Worm (Caenorhabditis elegans) whole organism, young adult: ENCODE results near the gene B0563.8.
"Not testable (repeated sequence)": the region's sequence is repeated elsewhere in the genome, so short reads cannot be mapped to it uniquely, and the experiment has no call there.

Experiments
- B0019.2 ChIP-seq: fragments of 200-800 bp; sonication (Bioruptor generic); conservative IDR thresholded peaks from 2 replicates; pipeline ENCODE4 v1.3.6; 2022; ENCODE audit warnings: missing genetic modification reagents, missing genetic modification characterization, missing compliant biosample characterization
- B0035.1 ChIP-seq: sonication (generic microtip); optimal IDR thresholded peaks from 2 replicates; lab custom pipeline; 2016; ENCODE audit warnings: missing genetic modification characterization, mild to moderate bottlenecking, missing compliant biosample characterization, missing genotype, missing genetic modification reagents
- F39B2.1 ChIP-seq: fragments of 200-800 bp; sonication (Bioruptor generic); IDR thresholded peaks from 2 replicates; pipeline ENCODE4 v1.3.6; 2022; ENCODE audit warnings: missing genetic modification reagents, missing genetic modification characterization, missing compliant biosample characterization
- F55B11.4 ChIP-seq: sonication (generic microtip); optimal IDR thresholded peaks from 2 replicates; lab custom pipeline; 2016; ENCODE audit warnings: missing compliant biosample characterization, missing genetic modification characterization, borderline replicate concordance; ENCODE audit not compliant: insufficient read depth
- K11D2.4 ChIP-seq: fragments of 200-800 bp; sonication (Bioruptor generic); IDR thresholded peaks from 2 replicates; pipeline ENCODE4 v1.3.6; 2022; ENCODE audit warnings: missing genetic modification reagents, missing genetic modification characterization, missing compliant biosample characterization
- aptf-2 ChIP-seq: fragments of 200-800 bp; sonication (Bioruptor generic); conservative IDR thresholded peaks from 2 replicates; pipeline ENCODE4 v1.3.6; 2022; ENCODE audit warnings: missing genetic modification reagents, missing genetic modification characterization, missing compliant biosample characterization
- bed-2 ChIP-seq: fragments of 200-800 bp; sonication (Bioruptor generic); IDR thresholded peaks from 2 replicates; pipeline ENCODE4 v1.3.6; 2022; ENCODE audit warnings: missing genetic modification reagents, missing genetic modification characterization, missing compliant biosample characterization
- ceh-91 ChIP-seq: fragments of 200-800 bp; sonication (Bioruptor generic); IDR thresholded peaks from 2 replicates; pipeline ENCODE4 v1.3.6; 2022; ENCODE audit warnings: missing genetic modification reagents, missing genetic modification characterization, missing compliant biosample characterization
- chd-7 ChIP-seq: sonication (generic microtip); optimal IDR thresholded peaks from 2 replicates; lab custom pipeline; 2016; ENCODE audit warnings: mild to moderate bottlenecking, missing genetic modification characterization, moderate library complexity, missing compliant biosample characterization
- dox-1 ChIP-seq: fragments of 200-800 bp; sonication (Bioruptor generic); IDR thresholded peaks from 2 replicates; pipeline ENCODE4 v1.3.6; 2022; ENCODE audit warnings: missing genetic modification reagents, missing genetic modification characterization, missing compliant biosample characterization
- dpl-1 ChIP-seq: fragments of 150-350 bp; optimal IDR thresholded peaks from 2 replicates; lab custom pipeline; 2014; ENCODE audit warnings: missing biosample characterization, missing genetic modification reagents, missing genetic modification characterization
- egl-44 ChIP-seq: fragments of 200-800 bp; sonication (Bioruptor generic); IDR thresholded peaks from 2 replicates; pipeline ENCODE4 v1.3.6; 2022; ENCODE audit warnings: missing genetic modification reagents, missing genetic modification characterization, missing compliant biosample characterization
- ets-4 ChIP-seq: fragments of 200-800 bp; sonication (Bioruptor generic); optimal IDR thresholded peaks from 2 replicates; lab custom pipeline; 2018; ENCODE audit warnings: mild to moderate bottlenecking, missing genetic modification characterization, missing compliant biosample characterization
- fkh-3 ChIP-seq: sonication (generic microtip); optimal IDR thresholded peaks from 2 replicates; lab custom pipeline; 2016; ENCODE audit warnings: mild to moderate bottlenecking, missing genetic modification characterization, missing compliant biosample characterization
- hrde-1 ChIP-seq: sonication (generic microtip); optimal IDR thresholded peaks from 2 replicates; lab custom pipeline; 2016; ENCODE audit warnings: missing genetic modification characterization, mild to moderate bottlenecking, missing compliant biosample characterization, moderate library complexity, missing genotype, missing genetic modification reagents, borderline replicate concordance
- hsf-1 ChIP-seq: fragments of 200-800 bp; sonication (Bioruptor generic); IDR thresholded peaks from 2 replicates; pipeline ENCODE4 v1.3.6; 2022; ENCODE audit warnings: missing genetic modification reagents, missing genetic modification characterization, missing compliant biosample characterization
- lin-35 ChIP-seq, 3 experiments: fragments of 150-350 bp in 2 of 3; sonication (generic microtip) in 1 of 3; optimal IDR thresholded peaks; 2 replicates each; lab custom pipeline; 2014 to 2018; ENCODE audit warnings: missing biosample characterization in 3 of 3, missing genetic modification characterization in 3 of 3, missing genetic modification reagents in 3 of 3
- lsl-1 ChIP-seq: fragments of 200-800 bp; sonication (Bioruptor generic); optimal IDR thresholded peaks from 2 replicates; lab custom pipeline; 2018; ENCODE audit warnings: mild to moderate bottlenecking, missing genetic modification characterization, moderate library complexity, missing compliant biosample characterization
- lsy-27 ChIP-seq: sonication (generic microtip); optimal IDR thresholded peaks from 2 replicates; lab custom pipeline; 2017; ENCODE audit warnings: missing genetic modification characterization, mild to moderate bottlenecking, missing compliant biosample characterization, antibody characterized with exemption, missing genotype, borderline replicate concordance; ENCODE audit not compliant: insufficient read depth
- madf-10 ChIP-seq: sonication (generic microtip); optimal IDR thresholded peaks from 2 replicates; lab custom pipeline; 2016; ENCODE audit warnings: mild to moderate bottlenecking, missing genetic modification characterization, missing compliant biosample characterization
- madf-8 ChIP-seq: fragments of 200-800 bp; sonication (Bioruptor generic); conservative IDR thresholded peaks from 2 replicates; pipeline ENCODE4 v1.3.6; 2022; ENCODE audit warnings: missing genetic modification reagents, missing genetic modification characterization, missing compliant biosample characterization
- mes-4 ChIP-seq: sonication (generic microtip); optimal IDR thresholded peaks from 2 replicates; lab custom pipeline; 2016; ENCODE audit warnings: missing genotype, missing genetic modification characterization, missing compliant biosample characterization
- nfya-1 ChIP-seq: sonication (generic microtip); optimal IDR thresholded peaks from 2 replicates; lab custom pipeline; 2017; ENCODE audit warnings: antibody characterized with exemption, missing compliant biosample characterization, missing genetic modification characterization, borderline replicate concordance; ENCODE audit not compliant: insufficient read depth
- nhr-120 ChIP-seq: fragments of 200-800 bp; sonication (Bioruptor generic); IDR thresholded peaks from 2 replicates; pipeline ENCODE4 v1.3.6; 2022; ENCODE audit warnings: missing genetic modification characterization, missing compliant biosample characterization
- nhr-179 ChIP-seq: sonication (generic microtip); optimal IDR thresholded peaks from 2 replicates; lab custom pipeline; 2016; ENCODE audit warnings: mild to moderate bottlenecking, missing genetic modification characterization, missing compliant biosample characterization
- pbrm-1 ChIP-seq: fragments of 200-800 bp; sonication (Bioruptor generic); IDR thresholded peaks from 2 replicates; pipeline ENCODE4 v1.3.6; 2022; ENCODE audit warnings: missing genetic modification reagents, missing genetic modification characterization, missing compliant biosample characterization
- rpc-1 ChIP-seq, 2 experiments: fragments of 150-350 bp in 1 of 2; sonication (generic microtip) in 1 of 2; optimal IDR thresholded peaks; 2 replicates each; lab custom pipeline; 2014 to 2018; ENCODE audit warnings: missing biosample characterization in 1 of 2, missing genetic modification characterization in 1 of 2, missing genetic modification reagents in 1 of 2, missing genotype in 1 of 2
- sdz-38 ChIP-seq: sonication (generic microtip); optimal IDR thresholded peaks from 2 replicates; lab custom pipeline; 2016; ENCODE audit warnings: missing genotype, missing genetic modification characterization, missing compliant biosample characterization
- tbp1 ChIP-seq: fragments of 200-800 bp; sonication (Bioruptor generic); optimal IDR thresholded peaks from 2 replicates; lab custom pipeline; 2018; ENCODE audit warnings: mild to moderate bottlenecking, missing genetic modification characterization, missing compliant biosample characterization
- unc-130 ChIP-seq: sonication (generic microtip); optimal IDR thresholded peaks from 2 replicates; lab custom pipeline; 2016; ENCODE audit warnings: missing genetic modification reagents, missing genetic modification characterization, missing compliant biosample characterization
- xnd-1 ChIP-seq: sonication (generic microtip); optimal IDR thresholded peaks from 2 replicates; lab custom pipeline; 2016; ENCODE audit warnings: missing genotype, missing genetic modification reagents, missing genetic modification characterization, missing compliant biosample characterization
- zim-3 ChIP-seq: sonication (generic microtip); optimal IDR thresholded peaks from 2 replicates; lab custom pipeline; 2017; ENCODE audit warnings: mild to moderate bottlenecking, missing genetic modification characterization, moderate library complexity, missing compliant biosample characterization
- ztf-18 ChIP-seq: sonication (generic microtip); optimal IDR thresholded peaks from 2 replicates; lab custom pipeline; 2016; ENCODE audit warnings: missing genotype, mild to moderate bottlenecking, missing genetic modification characterization, missing compliant biosample characterization
- ztf-26 ChIP-seq: sonication (generic microtip); optimal IDR thresholded peaks from 2 replicates; lab custom pipeline; 2017; ENCODE audit warnings: missing genetic modification characterization, missing compliant biosample characterization

B0563.8 gene

ce11 chrX:9204986-9205385 is 30.7 kb upstream of the B0563.8 start:
- no peak for TF ChIP-seq ztf-26 (tag; lab: Kevin White, UChicago)
- TF ChIP-seq madf-10 (tag; lab: Kevin White, UChicago): no peak
- no peak for TF ChIP-seq nhr-120 (GFP tag; lab: Robert Waterston, UW)
- TF ChIP-seq sdz-38 (tag; lab: Kevin White, UChicago): no peak
- TF ChIP-seq nhr-179 (tag; lab: Kevin White, UChicago): no peak
- no peak for TF ChIP-seq F55B11.4
- no peak for TF ChIP-seq tbp1 (GFP tag; lab: Kevin White, UChicago)
- no peak for TF ChIP-seq madf-8 (GFP tag; lab: Robert Waterston, UW)
- no peak for TF ChIP-seq nfya-1 (tag; lab: Kevin White, UChicago)
- TF ChIP-seq bed-2 (GFP tag; lab: Robert Waterston, UW): no peak
- TF ChIP-seq lsy-27: no peak
- no peak for TF ChIP-seq ztf-18
- no peak for TF ChIP-seq F39B2.1
- no peak for TF ChIP-seq hrde-1 (tag; lab: Kevin White, UChicago)
- no peak for TF ChIP-seq aptf-2 (GFP tag; lab: Robert Waterston, UW)
- TF ChIP-seq, all 124 proteins: peak for 0

DNA sequence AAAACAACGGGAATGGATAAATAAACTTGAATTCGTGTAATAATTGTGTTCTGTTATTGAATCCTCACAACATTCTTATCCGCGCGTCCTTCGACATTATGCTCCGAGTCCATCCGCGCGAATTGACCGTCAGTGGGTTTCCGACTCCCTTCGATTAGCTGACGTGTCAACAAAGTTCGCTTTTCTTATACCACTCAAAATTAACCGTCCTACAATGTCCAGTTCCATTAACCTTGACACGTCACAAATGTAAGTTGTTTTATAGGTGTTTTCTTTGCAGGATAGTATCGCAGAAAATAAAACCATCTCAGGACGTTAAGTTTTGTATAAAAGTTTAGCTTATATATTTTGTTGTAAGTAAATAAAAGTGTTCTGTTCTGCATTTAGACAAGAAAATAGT is 29.2 kb upstream of the B0563.8 start, which contains the start of gene crb-3:
Gene crb-3 (plus strand): TSS at position 301 of the 400 bp plus-strand sequence.
- TF ChIP-seq ceh-91 (GFP tag; lab: Robert Waterston, UW); chd-7 (tag; lab: Kevin White, UChicago); nhr-120 (GFP tag; lab: Robert Waterston, UW): not testable (repeated sequence)

DNA sequence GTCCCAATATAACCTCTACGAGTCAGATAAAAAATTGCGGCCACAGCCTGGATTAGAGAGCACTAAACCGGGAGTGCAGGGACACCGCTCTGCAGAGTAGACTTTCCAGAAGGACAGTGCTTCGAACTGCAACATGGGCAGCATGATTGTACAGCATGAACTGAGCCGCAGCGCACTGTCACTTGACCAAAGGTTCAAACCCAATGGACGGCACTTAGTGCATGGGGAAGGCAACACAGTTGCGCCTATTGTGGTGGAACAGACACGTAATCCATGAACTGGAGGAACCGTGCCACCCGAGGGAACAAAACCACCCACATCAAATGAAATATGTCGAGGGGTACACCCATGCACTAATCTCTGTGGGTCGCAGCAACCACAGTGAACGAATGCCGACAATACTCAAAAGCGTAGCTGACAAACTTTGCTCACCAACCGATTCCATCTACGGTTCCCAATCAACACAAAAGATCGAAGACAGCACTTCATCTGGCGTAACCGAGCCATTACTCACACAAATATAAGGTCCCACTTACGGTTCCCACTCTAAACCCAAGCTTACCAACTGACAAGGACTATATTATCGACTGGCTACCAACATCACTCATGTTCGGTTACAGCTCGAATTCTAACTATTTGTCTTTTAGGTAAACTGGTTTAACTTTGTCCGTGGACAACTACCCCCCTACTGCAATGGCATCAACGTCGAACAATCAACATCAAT is 21.2 kb upstream of the B0563.8 start:
- no peak for TF ChIP-seq unc-130 (GFP tag; lab: Kevin White, UChicago)
- no peak for TF ChIP-seq egl-44
- no peak for TF ChIP-seq hsf-1 (GFP tag; lab: Robert Waterston, UW)
- no peak for TF ChIP-seq nhr-179 (tag; lab: Kevin White, UChicago)
- TF ChIP-seq lin-35 (GFP tag; optimal IDR thresholded peaks at IDR 0.05; lab: Kevin White, UChicago): no peak
- no peak for TF ChIP-seq xnd-1 (tag; lab: Kevin White, UChicago)
- TF ChIP-seq mes-4 (tag; lab: Kevin White, UChicago): no peak
- TF ChIP-seq B0019.2: no peak
- no peak for TF ChIP-seq K11D2.4 (GFP tag; lab: Robert Waterston, UW)
- no peak for TF ChIP-seq ets-4
- TF ChIP-seq nhr-120 (GFP tag; lab: Robert Waterston, UW): no peak
- no peak for TF ChIP-seq rpc-1 (optimal IDR thresholded peaks at IDR 0.05; lab: Kevin White, UChicago)
- no peak for TF ChIP-seq rpc-1 (tag; optimal IDR thresholded peaks at IDR 0.05; lab: Kevin White, UChicago)
- TF ChIP-seq dpl-1 (GFP tag; lab: Kevin White, UChicago): no peak
- TF ChIP-seq lsl-1: no peak
- TF ChIP-seq fkh-3: no peak
- TF ChIP-seq pbrm-1 (GFP tag; lab: Robert Waterston, UW): no peak
- no peak for TF ChIP-seq zim-3 (tag; lab: Kevin White, UChicago)
- no peak for TF ChIP-seq dox-1
- no peak for TF ChIP-seq B0035.1 (tag; lab: Kevin White, UChicago)
- no peak for TF ChIP-seq nfya-1 (tag; lab: Kevin White, UChicago)
